Fruit fly (Drosophila melanogaster) whole organism, embryonic: ENCODE results near the gene CG13690.

Source experiments
- B-H1 ChIP-seq: fragments of 200-800 bp; sonication (Bioruptor generic); IDR thresholded peaks from 3 replicates; pipeline ENCODE4 v1.3.6; 2022; ENCODE audit warnings: missing biosample characterization, missing genetic modification characterization
- B-H2 ChIP-seq: fragments of 200-800 bp; sonication (Bioruptor generic); optimal IDR thresholded peaks from 2 replicates; lab custom pipeline; 2018; ENCODE audit warnings: missing biosample characterization, mild to moderate bottlenecking, missing genetic modification characterization
- Blimp-1 ChIP-seq: fragments of 200-800 bp; sonication (Bioruptor generic); optimal IDR thresholded peaks from 3 replicates; lab custom pipeline; 2018; ENCODE audit warnings: missing biosample characterization, missing genetic modification characterization, mild to moderate bottlenecking, moderate library complexity, missing genetic modification reagents
- BtbVII ChIP-seq: fragments of 200-800 bp; sonication (Bioruptor generic); optimal IDR thresholded peaks from 3 replicates; lab custom pipeline; 2017; ENCODE audit warnings: missing biosample characterization, mild to moderate bottlenecking, missing genetic modification characterization
- CG11695 ChIP-seq: fragments of 200-800 bp; sonication (Bioruptor generic); IDR thresholded peaks from 3 replicates; pipeline ENCODE4 v1.3.6; 2022; ENCODE audit warnings: missing biosample characterization, missing genetic modification characterization
- CG12155 ChIP-seq: fragments of 200-800 bp; sonication (Bioruptor generic); optimal IDR thresholded peaks from 3 replicates; lab custom pipeline; 2016; ENCODE audit warnings: missing biosample characterization, missing genetic modification characterization
- CG13775 ChIP-seq: fragments of 200-800 bp; sonication (Bioruptor generic); optimal IDR thresholded peaks from 3 replicates; lab custom pipeline; 2017; ENCODE audit warnings: missing biosample characterization, mild to moderate bottlenecking, missing genetic modification characterization
- CG15601 ChIP-seq: fragments of 200-800 bp; sonication (Bioruptor generic); optimal IDR thresholded peaks from 3 replicates; lab custom pipeline; 2019; ENCODE audit warnings: missing biosample characterization, mild to moderate bottlenecking, missing genetic modification characterization, moderate library complexity
- CG16779 ChIP-seq: fragments of 200-800 bp; sonication (Bioruptor generic); IDR thresholded peaks from 2 replicates; pipeline ENCODE4 v1.3.6; 2022; ENCODE audit warnings: missing biosample characterization, missing genetic modification characterization
- CG16815 ChIP-seq: fragments of 200-800 bp; sonication (Bioruptor generic); optimal IDR thresholded peaks from 3 replicates; lab custom pipeline; 2017; ENCODE audit warnings: missing biosample characterization, mild to moderate bottlenecking, missing genetic modification characterization
- CG18011 ChIP-seq: fragments of 200-800 bp; sonication (Bioruptor generic); optimal IDR thresholded peaks from 2 replicates; lab custom pipeline; 2017; ENCODE audit warnings: missing biosample characterization, missing genetic modification characterization, mild to moderate bottlenecking, moderate library complexity, missing genotype
- CG31388 ChIP-seq: fragments of 200-800 bp; sonication (Bioruptor generic); optimal IDR thresholded peaks from 2 replicates; lab custom pipeline; 2016; ENCODE audit warnings: missing biosample characterization, missing genetic modification characterization
- CG31441 ChIP-seq: fragments of 200-800 bp; sonication (Bioruptor generic); IDR thresholded peaks from 2 replicates; pipeline ENCODE4 v1.3.6; 2022; ENCODE audit warnings: missing biosample characterization, missing genetic modification characterization
- CG3163 ChIP-seq: fragments of 200-800 bp; sonication (Bioruptor generic); optimal IDR thresholded peaks from 3 replicates; lab custom pipeline; 2016; ENCODE audit warnings: missing biosample characterization, missing genetic modification characterization
- CG33557 ChIP-seq: fragments of 200-800 bp; sonication (Bioruptor generic); optimal IDR thresholded peaks from 2 replicates; lab custom pipeline; 2019; ENCODE audit warnings: missing biosample characterization, mild to moderate bottlenecking, missing genetic modification characterization, moderate library complexity
- CG4282 ChIP-seq: fragments of 200-800 bp; sonication (Bioruptor generic); optimal IDR thresholded peaks from 2 replicates; lab custom pipeline; 2016; ENCODE audit warnings: missing biosample characterization, missing genetic modification characterization
- CG4424 ChIP-seq: fragments of 200-800 bp; sonication (Bioruptor generic); optimal IDR thresholded peaks from 3 replicates; lab custom pipeline; 2016; ENCODE audit warnings: missing biosample characterization, missing genetic modification characterization
- CG6272 ChIP-seq: fragments of 200-800 bp; sonication (Bioruptor generic); IDR thresholded peaks from 2 replicates; pipeline ENCODE4 v1.3.6; 2022; ENCODE audit warnings: missing biosample characterization, missing genetic modification characterization
- CG7556 ChIP-seq: fragments of 200-800 bp; sonication (Bioruptor generic); optimal IDR thresholded peaks from 2 replicates; lab custom pipeline; 2017; ENCODE audit warnings: missing biosample characterization, mild to moderate bottlenecking, missing genetic modification characterization
- CG7745 ChIP-seq: fragments of 200-800 bp; sonication (Bioruptor generic); optimal IDR thresholded peaks from 2 replicates; lab custom pipeline; 2018; ENCODE audit warnings: missing biosample characterization, mild to moderate bottlenecking, missing genetic modification characterization, moderate library complexity
- CG8290 ChIP-seq, 3 experiments: fragments of 200-800 bp; sonication (Bioruptor generic); optimal IDR thresholded peaks; 2 replicates each; lab custom pipeline; 2016 to 2019; ENCODE audit warnings: missing biosample characterization in 3 of 3, missing genetic modification characterization in 3 of 3, mild to moderate bottlenecking in 2 of 3, moderate library complexity in 1 of 3
- CG9437 ChIP-seq: fragments of 200-800 bp; sonication (Bioruptor generic); optimal IDR thresholded peaks from 2 replicates; lab custom pipeline; 2018; ENCODE audit warnings: missing biosample characterization, mild to moderate bottlenecking, missing genetic modification characterization
- CG9727 ChIP-seq: fragments of 200-800 bp; sonication (Bioruptor generic); optimal IDR thresholded peaks from 3 replicates; lab custom pipeline; 2017; ENCODE audit warnings: missing biosample characterization, mild to moderate bottlenecking, missing genetic modification characterization
- Chrac-16 ChIP-seq: fragments of 200-800 bp; sonication (Bioruptor generic); optimal IDR thresholded peaks from 3 replicates; lab custom pipeline; 2016; ENCODE audit warnings: missing biosample characterization, missing genetic modification characterization
- Drgx ChIP-seq: fragments of 200-800 bp; sonication (Bioruptor generic); IDR thresholded peaks from 2 replicates; pipeline ENCODE4 v1.3.6; 2022; ENCODE audit warnings: missing biosample characterization, missing genetic modification characterization
- E2f2 ChIP-seq: fragments of 200-800 bp; sonication (Bioruptor generic); IDR thresholded peaks from 2 replicates; pipeline ENCODE4 v1.3.6; 2022; ENCODE audit warnings: missing biosample characterization, missing genetic modification characterization
- Fer1 ChIP-seq: fragments of 200-800 bp; sonication (Bioruptor generic); optimal IDR thresholded peaks from 2 replicates; lab custom pipeline; 2017; ENCODE audit warnings: missing biosample characterization, mild to moderate bottlenecking, missing genetic modification characterization
- HLH3B ChIP-seq: fragments of 200-800 bp; sonication (Bioruptor generic); IDR thresholded peaks from 2 replicates; pipeline ENCODE4 v1.3.6; 2022; ENCODE audit warnings: missing biosample characterization, missing genetic modification characterization
- Hey ChIP-seq: fragments of 200-800 bp; sonication (Bioruptor generic); optimal IDR thresholded peaks from 3 replicates; lab custom pipeline; 2018; ENCODE audit warnings: missing biosample characterization, mild to moderate bottlenecking, missing genetic modification characterization
- Hr3 ChIP-seq: fragments of 200-800 bp; sonication (Bioruptor generic); optimal IDR thresholded peaks from 3 replicates; lab custom pipeline; 2016; ENCODE audit warnings: missing biosample characterization, missing genetic modification characterization
- Hr51 ChIP-seq, 2 experiments: fragments of 200-800 bp; sonication (Bioruptor generic); optimal IDR thresholded peaks; 2 replicates in 1 of 2; 3 replicates in 1 of 2; lab custom pipeline; 2016 to 2018; ENCODE audit warnings: missing biosample characterization in 2 of 2, missing genetic modification characterization in 2 of 2, mild to moderate bottlenecking in 1 of 2, moderate library complexity in 1 of 2
- NC2α ChIP-seq: fragments of 200-800 bp; sonication (Bioruptor generic); optimal IDR thresholded peaks from 2 replicates; lab custom pipeline; 2016; ENCODE audit warnings: missing biosample characterization, missing genetic modification characterization
- Optix ChIP-seq: fragments of 200-800 bp; sonication (Bioruptor generic); IDR thresholded peaks from 3 replicates; pipeline ENCODE4 v1.3.6; 2022; ENCODE audit warnings: missing biosample characterization, missing genetic modification characterization
- Sox100B ChIP-seq: fragments of 200-800 bp; sonication (Bioruptor generic); optimal IDR thresholded peaks from 3 replicates; lab custom pipeline; 2018; ENCODE audit warnings: missing biosample characterization, mild to moderate bottlenecking, missing genetic modification characterization
- ash1 ChIP-seq: fragments of 200-800 bp; sonication (Bioruptor generic); optimal IDR thresholded peaks from 2 replicates; lab custom pipeline; 2018; ENCODE audit warnings: missing biosample characterization, mild to moderate bottlenecking, missing genetic modification characterization
- bbx ChIP-seq: fragments of 200-800 bp; sonication (Bioruptor generic); IDR thresholded peaks from 2 replicates; pipeline ENCODE4 v1.3.6; 2022; ENCODE audit warnings: missing biosample characterization, missing genetic modification characterization; ENCODE audit not compliant: partially characterized antibody
- dmrt99B ChIP-seq: fragments of 200-800 bp; sonication (Bioruptor generic); optimal IDR thresholded peaks from 2 replicates; lab custom pipeline; 2018; ENCODE audit warnings: missing biosample characterization, mild to moderate bottlenecking, missing genetic modification characterization, moderate library complexity
- exex ChIP-seq: fragments of 200-800 bp; sonication (Bioruptor generic); optimal IDR thresholded peaks from 4 replicates; lab custom pipeline; 2018; ENCODE audit warnings: missing biosample characterization, mild to moderate bottlenecking, missing genetic modification characterization, moderate library complexity
- fd96Cb ChIP-seq: fragments of 200-800 bp; sonication (Bioruptor generic); optimal IDR thresholded peaks from 2 replicates; lab custom pipeline; 2018; ENCODE audit warnings: missing biosample characterization, mild to moderate bottlenecking, missing genetic modification characterization, moderate library complexity
- luna ChIP-seq: fragments of 200-800 bp; sonication (Bioruptor generic); optimal IDR thresholded peaks from 2 replicates; lab custom pipeline; 2016; ENCODE audit warnings: missing biosample characterization, missing genetic modification characterization
- maf-S ChIP-seq: fragments of 200-800 bp; sonication (Bioruptor generic); optimal IDR thresholded peaks from 2 replicates; lab custom pipeline; 2016; ENCODE audit warnings: missing biosample characterization, missing genetic modification characterization
- org-1 ChIP-seq: fragments of 200-800 bp; sonication (Bioruptor generic); optimal IDR thresholded peaks from 2 replicates; lab custom pipeline; 2017; ENCODE audit warnings: missing biosample characterization, missing genetic modification characterization
- ro ChIP-seq: fragments of 200-800 bp; sonication (Bioruptor generic); IDR thresholded peaks from 2 replicates; pipeline ENCODE4 v1.3.6; 2022; ENCODE audit warnings: missing biosample characterization, missing genetic modification characterization
- sd ChIP-seq: fragments of 200-800 bp; sonication (Bioruptor generic); optimal IDR thresholded peaks from 3 replicates; lab custom pipeline; 2018; ENCODE audit warnings: missing biosample characterization, mild to moderate bottlenecking, missing genetic modification characterization, moderate library complexity
- sima ChIP-seq: fragments of 200-800 bp; sonication (Bioruptor generic); optimal IDR thresholded peaks from 2 replicates; lab custom pipeline; 2016; ENCODE audit warnings: missing biosample characterization, missing genetic modification characterization
- tna ChIP-seq: fragments of 200-800 bp; sonication (Bioruptor generic); IDR thresholded peaks from 2 replicates; pipeline ENCODE4 v1.3.6; 2022; ENCODE audit warnings: missing biosample characterization, missing genetic modification characterization; ENCODE audit not compliant: partially characterized antibody
- wdn ChIP-seq: fragments of 200-800 bp; sonication (Bioruptor generic); IDR thresholded peaks from 2 replicates; pipeline ENCODE4 v1.3.6; 2022; ENCODE audit warnings: missing biosample characterization, missing genetic modification characterization
- zen ChIP-seq: fragments of 200-800 bp; sonication (Bioruptor generic); optimal IDR thresholded peaks from 3 replicates; lab custom pipeline; 2018; ENCODE audit warnings: missing biosample characterization, mild to moderate bottlenecking, missing genetic modification characterization, moderate library complexity

Gene CG13690

DNA sequence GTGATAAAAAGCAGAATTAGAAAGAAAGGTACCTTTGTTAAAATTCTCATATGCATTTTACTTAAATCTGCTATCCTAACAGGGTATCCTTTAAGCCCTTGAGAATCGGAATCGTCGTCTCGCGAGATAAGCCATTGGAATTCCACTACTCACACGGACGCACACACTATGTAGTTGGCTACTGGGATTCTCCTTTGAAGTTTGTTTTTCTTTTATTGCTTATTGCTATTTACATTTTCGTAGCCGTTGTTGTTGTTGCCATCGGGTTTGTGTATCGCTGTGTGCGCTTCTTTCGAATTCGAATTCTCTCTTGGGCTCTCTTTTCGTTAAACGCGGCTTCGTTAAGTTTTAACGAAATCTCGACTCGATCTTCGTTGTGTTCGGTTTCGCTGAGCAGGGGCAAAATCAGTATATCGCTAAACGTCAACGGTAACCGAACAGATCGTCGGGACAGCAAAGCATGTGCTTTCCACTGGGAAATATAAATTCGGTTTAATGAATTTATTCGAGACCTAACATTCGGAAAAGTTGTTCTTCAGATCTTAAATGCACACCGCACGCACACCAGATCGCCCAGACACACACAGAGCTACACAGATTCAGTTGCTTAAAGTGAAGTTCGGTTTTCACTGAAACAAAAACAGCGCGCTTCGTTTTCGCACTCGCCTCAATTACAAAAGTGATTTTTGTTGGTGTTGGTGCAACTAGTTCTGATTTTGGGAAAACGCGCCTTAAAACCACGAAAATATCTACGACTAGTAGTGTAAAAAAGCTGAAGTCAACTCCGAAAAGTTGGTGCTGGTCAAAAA, 11.6 kb upstream of the CG13690 start, which contains the start of gene ex (continued):
- peak; percentile 62 for TF ChIP-seq CG33557 (GFP tag; lab: Kevin White, UChicago)
- no peak for TF ChIP-seq maf-S (GFP tag; lab: Kevin White, UChicago)
- no peak for TF ChIP-seq CG6272 (GFP tag; lab: Robert Waterston, UW)
- TF ChIP-seq CG31388 (GFP tag; lab: Kevin White, UChicago): no peak
- no peak for TF ChIP-seq fd96Cb (tag; lab: Kevin White, UChicago)
- peak; percentile 65 for TF ChIP-seq CG3163 (GFP tag; lab: Kevin White, UChicago)
- no peak for TF ChIP-seq sima (GFP tag; lab: Kevin White, UChicago)
- peak; percentile 17 for TF ChIP-seq CG8290 (GFP tag; optimal IDR thresholded peaks at IDR 0.05; lab: Kevin White, UChicago)
- TF ChIP-seq CG8290 (tag; optimal IDR thresholded peaks at IDR 0.05; lab: Kevin White, UChicago): peak in 1 of 2 experiments; percentile 57
- TF ChIP-seq ash1: peak; percentile 14
- TF ChIP-seq CG4282: peak; percentile 20
- TF ChIP-seq luna (GFP tag; lab: Kevin White, UChicago): peak; percentile 30
- no peak for TF ChIP-seq CG4424
- TF ChIP-seq Drgx (GFP tag; lab: Robert Waterston, UW): no peak
- TF ChIP-seq Optix: no peak
- peak; percentile 67 for TF ChIP-seq CG7745
- TF ChIP-seq ro: no peak
- peak; percentile 82 for TF ChIP-seq Fer1
- TF ChIP-seq CG31441 (GFP tag; lab: Robert Waterston, UW): peak; percentile 40; the same call in 1 of the 2 replicates
- TF ChIP-seq CG15601 (tag; lab: Kevin White, UChicago): peak; percentile 78
- no peak for TF ChIP-seq CG13775 (GFP tag; lab: Kevin White, UChicago)
- TF ChIP-seq B-H2 (GFP tag; lab: Kevin White, UChicago): peak; percentile 75
- no peak for TF ChIP-seq CG12155 (GFP tag; lab: Kevin White, UChicago)
- TF ChIP-seq bbx (GFP tag; lab: Robert Waterston, UW): peak; percentile 44; the same call in 1 of the 2 replicates
- peak; percentile 75 for TF ChIP-seq BtbVII (GFP tag; lab: Kevin White, UChicago)
- TF ChIP-seq Sox100B: peak; percentile 54
- no peak for TF ChIP-seq Hr3
- peak; percentile 7 to 13 for TF ChIP-seq Hr51 (GFP tag; optimal IDR thresholded peaks at IDR 0.05; lab: Kevin White, UChicago)
- TF ChIP-seq B-H1 (GFP tag; lab: Robert Waterston, UW): no peak; the same call in 2 of the 3 replicates
- TF ChIP-seq CG11695 (GFP tag; lab: Robert Waterston, UW): peak; percentile 59; the same call in 1 of the 3 replicates
- TF ChIP-seq CG9437 (GFP tag; lab: Kevin White, UChicago): no peak
- TF ChIP-seq Chrac-16 (GFP tag; lab: Kevin White, UChicago): no peak
- peak; percentile 14 for TF ChIP-seq exex (tag; lab: Kevin White, UChicago)
- peak; percentile 33 for TF ChIP-seq CG7556 (GFP tag; lab: Kevin White, UChicago)
- TF ChIP-seq sd: peak; percentile 67
- no peak for TF ChIP-seq NC2α (GFP tag; lab: Kevin White, UChicago)
- TF ChIP-seq Blimp-1: peak; percentile 48
- TF ChIP-seq HLH3B: peak; percentile 49; the same call in 1 of the 2 replicates
- TF ChIP-seq org-1 (GFP tag; lab: Kevin White, UChicago): peak; percentile 31
- TF ChIP-seq zen: no peak
- TF ChIP-seq CG18011 (GFP tag; lab: Kevin White, UChicago): no peak
- TF ChIP-seq CG16779 (GFP tag; lab: Robert Waterston, UW): no peak
- TF ChIP-seq wdn: no peak
- peak; percentile 33 for TF ChIP-seq dmrt99B
- peak; percentile 73 for TF ChIP-seq Hey
- TF ChIP-seq E2f2: peak; percentile 27; the same call in 1 of the 2 replicates
- no peak for TF ChIP-seq tna (GFP tag; lab: Robert Waterston, UW)
- peak; percentile 50 for TF ChIP-seq CG9727 (GFP tag; lab: Kevin White, UChicago)
- no peak for TF ChIP-seq CG16815
